Worm (Caenorhabditis elegans) whole organism, L1 larva: ENCODE results near the gene tag-151.
A peak's percentile ranks its signal among the peaks of the same experiment; 100 is the strongest.

Experiments used
- C16A3.4 ChIP-seq: fragments of 150-350 bp; optimal IDR thresholded peaks from 2 replicates; lab custom pipeline; 2014; ENCODE audit warnings: missing biosample characterization, missing genetic modification characterization
- F16B12.6 ChIP-seq: fragments of 150-350 bp; optimal IDR thresholded peaks from 2 replicates; lab custom pipeline; 2014; ENCODE audit warnings: missing biosample characterization, missing genetic modification characterization
- aly-2 ChIP-seq: fragments of 150-350 bp; optimal IDR thresholded peaks from 2 replicates; lab custom pipeline; 2014; ENCODE audit warnings: missing biosample characterization, missing genetic modification characterization
- ama-1 ChIP-seq: fragments of 150-350 bp; optimal IDR thresholded peaks from 2 replicates; lab custom pipeline; 2014
- ceh-8 ChIP-seq: fragments of 200-800 bp; sonication (Bioruptor generic); optimal IDR thresholded peaks from 2 replicates; lab custom pipeline; 2018; ENCODE audit warnings: mild to moderate bottlenecking, missing genetic modification characterization, moderate library complexity, missing compliant biosample characterization
- ceh-90 ChIP-seq: sonication (generic microtip); optimal IDR thresholded peaks from 2 replicates; lab custom pipeline; 2016; ENCODE audit warnings: missing genetic modification characterization, missing compliant biosample characterization
- dpl-1 ChIP-seq, 3 experiments: fragments of 150-350 bp in 2 of 3; sonication (generic microtip) in 1 of 3; optimal IDR thresholded peaks; 2 replicates each; lab custom pipeline; 2014 to 2017; ENCODE audit warnings: missing biosample characterization in 3 of 3, missing genetic modification characterization in 3 of 3, missing genetic modification reagents in 3 of 3
- efl-1 ChIP-seq, 4 experiments: fragments of 150-350 bp; optimal IDR thresholded peaks in 3 of 4; peaks in 1 of 4; 1 replicate in 1 of 4; 2 replicates in 3 of 4; lab custom pipeline; 2014; ENCODE audit warnings: missing biosample characterization in 2 of 4, missing genetic modification characterization in 2 of 4, missing genetic modification reagents in 2 of 4
- egl-13 ChIP-seq: sonication (generic microtip); optimal IDR thresholded peaks from 2 replicates; lab custom pipeline; 2016; ENCODE audit warnings: missing genotype, missing genetic modification reagents, missing genetic modification characterization, missing compliant biosample characterization
- egl-27 ChIP-seq, 2 experiments: fragments of 150-350 bp in 1 of 2; sonication (generic microtip); optimal IDR thresholded peaks; 3 replicates each; lab custom pipeline; 2017 to 2018; ENCODE audit warnings: missing biosample characterization in 2 of 2, missing genetic modification characterization in 2 of 2, missing genetic modification reagents in 2 of 2
- fkh-10 ChIP-seq: sonication (generic microtip); optimal IDR thresholded peaks from 2 replicates; lab custom pipeline; 2017; ENCODE audit warnings: missing biosample characterization, missing genetic modification reagents, missing genetic modification characterization
- fos-1 ChIP-seq: fragments of 150-350 bp; optimal IDR thresholded peaks from 2 replicates; lab custom pipeline; 2014; ENCODE audit warnings: missing biosample characterization, missing genetic modification characterization
- grh-1 ChIP-seq: fragments of 200-800 bp; sonication (Bioruptor generic); IDR thresholded peaks from 2 replicates; pipeline ENCODE4 v1.3.6; 2022; ENCODE audit warnings: missing genetic modification reagents, missing genetic modification characterization, missing compliant biosample characterization
- jun-1 ChIP-seq: fragments of 150-350 bp; optimal IDR thresholded peaks from 2 replicates; lab custom pipeline; 2014; ENCODE audit warnings: missing biosample characterization, missing genetic modification reagents, missing genetic modification characterization
- lin-13 ChIP-seq: fragments of 150-350 bp; optimal IDR thresholded peaks from 2 replicates; lab custom pipeline; 2014; ENCODE audit warnings: missing biosample characterization, missing genetic modification reagents, missing genetic modification characterization
- lin-14 ChIP-seq: fragments of 200-800 bp; sonication (Bioruptor generic); optimal IDR thresholded peaks from 2 replicates; lab custom pipeline; 2018; ENCODE audit warnings: mild to moderate bottlenecking, missing genetic modification characterization, moderate library complexity, missing compliant biosample characterization
- lin-35 ChIP-seq, 2 experiments: fragments of 150-350 bp; optimal IDR thresholded peaks; 2 replicates each; lab custom pipeline; 2014; ENCODE audit warnings: missing biosample characterization in 2 of 2, missing genetic modification characterization in 2 of 2, missing genetic modification reagents in 2 of 2
- lsy-2 ChIP-seq, 2 experiments: fragments of 150-350 bp; optimal IDR thresholded peaks; 2 replicates each; lab custom pipeline; 2014; ENCODE audit warnings: missing biosample characterization in 2 of 2, missing genetic modification characterization in 2 of 2
- mab-9 ChIP-seq: fragments of 200-800 bp; sonication (Bioruptor generic); IDR thresholded peaks from 2 replicates; pipeline ENCODE4 v1.3.6; 2022; ENCODE audit warnings: missing genetic modification reagents, missing genetic modification characterization, missing compliant biosample characterization
- mdl-1 ChIP-seq, 2 experiments: fragments of 150-350 bp; optimal IDR thresholded peaks; 2 replicates each; lab custom pipeline; 2014 to 2017; ENCODE audit warnings: missing biosample characterization in 2 of 2, missing genetic modification characterization in 2 of 2, inconsistent platforms in 1 of 2
- mef-2 ChIP-seq: fragments of 150-350 bp; optimal IDR thresholded peaks from 2 replicates; lab custom pipeline; 2014; ENCODE audit warnings: missing biosample characterization, missing genetic modification characterization
- nhr-47 ChIP-seq: sonication (generic microtip); optimal IDR thresholded peaks from 2 replicates; lab custom pipeline; 2016; ENCODE audit warnings: mild to moderate bottlenecking, missing genetic modification characterization, moderate library complexity, missing compliant biosample characterization
- nhr-76 ChIP-seq: sonication (generic microtip); optimal IDR thresholded peaks from 2 replicates; lab custom pipeline; 2017; ENCODE audit warnings: missing biosample characterization, missing genetic modification characterization
- nhr-77 ChIP-seq: fragments of 150-350 bp; optimal IDR thresholded peaks from 2 replicates; lab custom pipeline; 2014; ENCODE audit warnings: missing biosample characterization, missing genetic modification characterization
- nhr-84 ChIP-seq: sonication (generic microtip); optimal IDR thresholded peaks from 2 replicates; lab custom pipeline; 2017; ENCODE audit warnings: missing biosample characterization, missing genetic modification characterization
- nhr-85 ChIP-seq: sonication (generic microtip); peaks from one replicate; lab custom pipeline; 2016; ENCODE audit warnings: missing genetic modification characterization, inconsistent platforms, missing compliant biosample characterization
- nhr-90 ChIP-seq: sonication (generic microtip); optimal IDR thresholded peaks from 2 replicates; lab custom pipeline; 2016; ENCODE audit warnings: mild to moderate bottlenecking, missing genetic modification characterization, missing compliant biosample characterization; ENCODE audit not compliant: poor library complexity
- pax-3 ChIP-seq: fragments of 200-800 bp; sonication (Bioruptor generic); optimal IDR thresholded peaks from 2 replicates; lab custom pipeline; 2018; ENCODE audit warnings: mild to moderate bottlenecking, missing genetic modification characterization, moderate library complexity, missing compliant biosample characterization
- pqm-1 ChIP-seq: sonication (generic microtip); optimal IDR thresholded peaks from 3 replicates; lab custom pipeline; 2017; ENCODE audit warnings: missing biosample characterization, missing genetic modification characterization
- snpc-4 ChIP-seq: fragments of 150-350 bp; optimal IDR thresholded peaks from 2 replicates; lab custom pipeline; 2014; ENCODE audit warnings: missing biosample characterization, missing genetic modification characterization
- sox-4 ChIP-seq: sonication (generic microtip); optimal IDR thresholded peaks from 2 replicates; lab custom pipeline; 2016; ENCODE audit warnings: missing genetic modification characterization, missing compliant biosample characterization
- sptf-1 ChIP-seq: fragments of 150-350 bp; optimal IDR thresholded peaks from 2 replicates; lab custom pipeline; 2014; ENCODE audit warnings: missing biosample characterization, missing genetic modification characterization
- swsn-7 ChIP-seq: sonication (generic microtip); optimal IDR thresholded peaks from 2 replicates; lab custom pipeline; 2016; ENCODE audit warnings: missing genetic modification characterization, missing compliant biosample characterization
- tlp-1 ChIP-seq: fragments of 150-350 bp; optimal IDR thresholded peaks from 2 replicates; lab custom pipeline; 2014; ENCODE audit warnings: missing biosample characterization, missing genetic modification characterization
- unc-130 ChIP-seq: fragments of 150-350 bp; optimal IDR thresholded peaks from 2 replicates; lab custom pipeline; 2017; ENCODE audit warnings: missing biosample characterization, missing genetic modification characterization, inconsistent platforms
- unc-62 ChIP-seq: fragments of 150-350 bp; optimal IDR thresholded peaks from 2 replicates; lab custom pipeline; 2014; ENCODE audit warnings: missing biosample characterization, missing genetic modification reagents, missing genetic modification characterization
- vab-15 ChIP-seq: sonication (generic microtip); optimal IDR thresholded peaks from 2 replicates; lab custom pipeline; 2017; ENCODE audit warnings: missing genotype, mild to moderate bottlenecking, missing genetic modification characterization, missing compliant biosample characterization
- zag-1 ChIP-seq: fragments of 150-350 bp; optimal IDR thresholded peaks from 2 replicates; lab custom pipeline; 2014; ENCODE audit warnings: missing biosample characterization, missing genetic modification characterization
- zip-4 ChIP-seq: fragments of 200-800 bp; sonication (Bioruptor generic); optimal IDR thresholded peaks from 2 replicates; lab custom pipeline; 2018; ENCODE audit warnings: mild to moderate bottlenecking, missing genetic modification characterization, moderate library complexity, missing compliant biosample characterization
- ztf-4 ChIP-seq: fragments of 150-350 bp; optimal IDR thresholded peaks from 2 replicates; lab custom pipeline; 2014; ENCODE audit warnings: missing biosample characterization, missing genetic modification characterization

The tag-151 gene

ce11 chrII:4710120-4710519 lies at the start of gene tag-151:
Gene tag-151 (plus strand): TSS chrII:4710277.
- no peak for TF ChIP-seq tlp-1 (tag; lab: Kevin White, UChicago)
- TF ChIP-seq F16B12.6 (tag; lab: Kevin White, UChicago) = no peak
- TF ChIP-seq nhr-76 (tag; lab: Kevin White, UChicago) = no peak
- no peak for TF ChIP-seq nhr-85 (tag; lab: Kevin White, UChicago)
- TF ChIP-seq grh-1 (GFP tag; lab: Robert Waterston, UW) = no peak
- no peak for TF ChIP-seq mdl-1 (tag; optimal IDR thresholded peaks at IDR 0.05; lab: Kevin White, UChicago)
- TF ChIP-seq lin-35 (GFP tag; optimal IDR thresholded peaks at IDR 0.05; lab: Kevin White, UChicago) = no peak
- TF ChIP-seq lsy-2 (tag; optimal IDR thresholded peaks at IDR 0.05; lab: Kevin White, UChicago) = peak in 1 of 2 experiments; percentile 1
- no peak for TF ChIP-seq aly-2 (tag; lab: Kevin White, UChicago)
- no peak for TF ChIP-seq egl-13 (tag; lab: Kevin White, UChicago)
- TF ChIP-seq efl-1 (optimal IDR thresholded peaks at IDR 0.05; lab: Kevin White, UChicago) = no peak
- peak in 1 of 2 experiments; percentile 52 for TF ChIP-seq efl-1 (GFP tag; optimal IDR thresholded peaks at IDR 0.05 in 1 of 2; lab: Kevin White, UChicago)
- peak; percentile 11 for TF ChIP-seq nhr-90 (tag; lab: Kevin White, UChicago)
- TF ChIP-seq jun-1 (tag; lab: Kevin White, UChicago) = no peak
- TF ChIP-seq, all 84 proteins: peak for 3

- TF ChIP-seq mef-2 (tag; lab: Kevin White, UChicago) = no peak
- TF ChIP-seq vab-15 = no peak
- TF ChIP-seq sptf-1 (tag; lab: Kevin White, UChicago) = no peak
- TF ChIP-seq snpc-4 (tag; lab: Kevin White, UChicago) = no peak
- no peak for TF ChIP-seq sox-4 (tag; lab: Kevin White, UChicago)
- TF ChIP-seq ceh-90 = no peak
- no peak for TF ChIP-seq nhr-76 (tag; lab: Kevin White, UChicago)
- TF ChIP-seq ama-1 (lab: Kevin White, UChicago) = no peak
- TF ChIP-seq nhr-47 (tag; lab: Kevin White, UChicago) = no peak
- no peak for TF ChIP-seq unc-62 (GFP tag; lab: Kevin White, UChicago)
- no peak for TF ChIP-seq zag-1
- no peak for TF ChIP-seq ztf-4 (tag; lab: Kevin White, UChicago)
- TF ChIP-seq C16A3.4 (tag; lab: Kevin White, UChicago) = no peak
Observed at ce11 chrII:4661278-4661677, 48.8 kb upstream of the tag-151 start, which contains the start of gene T05A7.13. Gene T05A7.13 (minus strand): TSS chrII:4661378.

- peak; percentile 56 for TF ChIP-seq ceh-8
- TF ChIP-seq fos-1 (tag; lab: Kevin White, UChicago) = no peak
- TF ChIP-seq nhr-90 (tag; lab: Kevin White, UChicago) = no peak
Observed at ce11 chrII:4663186-4663585, 46.9 kb upstream of the tag-151 start, which contains the start of gene T05A7.12. Gene T05A7.12 (minus strand): TSS chrII:4663286.

ce11 chrII:4665359-4665758 lies 44.7 kb upstream of the tag-151 start, which contains the start of gene T05A7.11:
Gene T05A7.11 (minus strand): TSS chrII:4665459.
- TF ChIP-seq efl-1 (optimal IDR thresholded peaks at IDR 0.05; lab: Kevin White, UChicago) (no peak), efl-1 (GFP tag; optimal IDR thresholded peaks at IDR 0.05 in 1 of 2; lab: Kevin White, UChicago) (peak in 1 of 2 experiments; percentile 68), F16B12.6 (tag; lab: Kevin White, UChicago) (no peak), mab-9 (GFP tag; lab: Robert Waterston, UW) (no peak), egl-13 (tag; lab: Kevin White, UChicago) (no peak), lsy-2 (tag; optimal IDR thresholded peaks at IDR 0.05; lab: Kevin White, UChicago) (no peak), sptf-1 (tag; lab: Kevin White, UChicago) (no peak), zip-4 (GFP tag; lab: Kevin White, UChicago) (no peak), sox-4 (tag; lab: Kevin White, UChicago) (no peak)

- TF ChIP-seq lin-13 (GFP tag; lab: Kevin White, UChicago) = no peak
- no peak for TF ChIP-seq egl-27 (tag; optimal IDR thresholded peaks at IDR 0.05; lab: Kevin White, UChicago)
- no peak for TF ChIP-seq swsn-7 (tag; lab: Kevin White, UChicago)
- no peak for TF ChIP-seq nhr-84 (tag; lab: Kevin White, UChicago)
- no peak for TF ChIP-seq fkh-10 (GFP tag; lab: Kevin White, UChicago)
- no peak for TF ChIP-seq dpl-1 (GFP tag; optimal IDR thresholded peaks at IDR 0.05; lab: Kevin White, UChicago)
- no peak for TF ChIP-seq lin-14 (GFP tag; lab: Kevin White, UChicago)
- no peak for TF ChIP-seq nhr-76 (tag; lab: Kevin White, UChicago)
- no peak for TF ChIP-seq nhr-77 (tag; lab: Kevin White, UChicago)
- TF ChIP-seq zag-1 = no peak
- TF ChIP-seq unc-130 (tag; lab: Kevin White, UChicago) = no peak
- no peak for TF ChIP-seq pqm-1
- TF ChIP-seq pax-3 (tag; lab: Kevin White, UChicago) = no peak
- no peak for TF ChIP-seq snpc-4 (tag; lab: Kevin White, UChicago)
- no peak for TF ChIP-seq nhr-47 (tag; lab: Kevin White, UChicago)
Observed at ce11 chrII:4667572-4667971, 42.5 kb upstream of the tag-151 start, which contains the start of gene fut-5. Gene fut-5 (minus strand): TSS chrII:4667672.
